Fruit fly (Drosophila melanogaster) whole organism, pupa: ENCODE data around the gene CG4213.

Source experiments
- CG12605 ChIP-seq: fragments of 200-800 bp; sonication (Bioruptor generic); IDR thresholded peaks from 2 replicates; pipeline ENCODE4 v1.3.6; 2022; ENCODE audit warnings: missing biosample characterization, missing genetic modification characterization
- CG17806 ChIP-seq: fragments of 200-800 bp; sonication (Bioruptor generic); optimal IDR thresholded peaks from 2 replicates; lab custom pipeline; 2018; ENCODE audit warnings: missing biosample characterization, mild to moderate bottlenecking, missing genetic modification characterization, moderate library complexity
- CG32121 ChIP-seq: fragments of 200-800 bp; sonication (Bioruptor generic); IDR thresholded peaks from 2 replicates; pipeline ENCODE4 v1.3.6; 2022; ENCODE audit warnings: missing biosample characterization, missing genetic modification characterization
- CG34367 ChIP-seq: fragments of 200-800 bp; sonication (Bioruptor generic); optimal IDR thresholded peaks from 2 replicates; lab custom pipeline; 2018; ENCODE audit warnings: missing biosample characterization, mild to moderate bottlenecking, missing genetic modification characterization
- D1 ChIP-seq: fragments of 200-800 bp; sonication (Bioruptor generic); optimal IDR thresholded peaks from 2 replicates; lab custom pipeline; 2018; ENCODE audit warnings: missing biosample characterization, mild to moderate bottlenecking, missing genetic modification characterization, moderate library complexity

- TF ChIP-seq CG12605: no peak
- no peak for TF ChIP-seq CG34367 (tag; lab: Kevin White, UChicago)
- no peak for TF ChIP-seq D1
- TF ChIP-seq CG32121: no peak
- TF ChIP-seq CG17806 (tag; lab: Kevin White, UChicago): no peak
Observed at dm6 chr2L:366876-367275, 35.1 kb downstream of the CG4213 start.
